Worm (Caenorhabditis elegans) whole organism, L1 larva: ENCODE measurements around the gene slfl-4.
A peak's percentile ranks its signal among the peaks of the same experiment; 100 is the strongest.
"Not testable (repeated sequence)": the region's sequence is repeated elsewhere in the genome, so short reads cannot be mapped to it uniquely, and the experiment has no call there.

Experiments
- C04F5.9 ChIP-seq: sonication (generic microtip); optimal IDR thresholded peaks from 2 replicates; lab custom pipeline; 2016; ENCODE audit warnings: missing genetic modification characterization, missing compliant biosample characterization
- C16A3.4 ChIP-seq: fragments of 150-350 bp; optimal IDR thresholded peaks from 2 replicates; lab custom pipeline; 2014; ENCODE audit warnings: missing biosample characterization, missing genetic modification characterization
- aha-1 ChIP-seq: fragments of 150-350 bp; optimal IDR thresholded peaks from 2 replicates; lab custom pipeline; 2014; ENCODE audit warnings: missing biosample characterization, missing genetic modification characterization
- ceh-90 ChIP-seq: sonication (generic microtip); optimal IDR thresholded peaks from 2 replicates; lab custom pipeline; 2016; ENCODE audit warnings: missing genetic modification characterization, missing compliant biosample characterization
- ces-1 ChIP-seq: fragments of 150-350 bp; optimal IDR thresholded peaks from 2 replicates; lab custom pipeline; 2014; ENCODE audit warnings: missing biosample characterization, missing genetic modification reagents, missing genetic modification characterization
- dsc-1 ChIP-seq: sonication (generic microtip); optimal IDR thresholded peaks from 2 replicates; lab custom pipeline; 2016; ENCODE audit warnings: mild to moderate bottlenecking, missing genetic modification characterization, missing compliant biosample characterization
- elt-2 ChIP-seq: sonication (generic microtip); optimal IDR thresholded peaks from 2 replicates; lab custom pipeline; 2016; ENCODE audit warnings: missing genetic modification characterization, mild to moderate bottlenecking, inconsistent platforms, missing compliant biosample characterization, missing genetic modification reagents
- fkh-10 ChIP-seq: sonication (generic microtip); optimal IDR thresholded peaks from 2 replicates; lab custom pipeline; 2017; ENCODE audit warnings: missing biosample characterization, missing genetic modification reagents, missing genetic modification characterization
- fkh-8 ChIP-seq: sonication (generic microtip); optimal IDR thresholded peaks from 2 replicates; lab custom pipeline; 2016; ENCODE audit warnings: mild to moderate bottlenecking, missing genetic modification characterization, missing compliant biosample characterization
- fos-1 ChIP-seq: fragments of 150-350 bp; optimal IDR thresholded peaks from 2 replicates; lab custom pipeline; 2014; ENCODE audit warnings: missing biosample characterization, missing genetic modification characterization
- irx-1 ChIP-seq: sonication (generic microtip); optimal IDR thresholded peaks from 2 replicates; lab custom pipeline; 2016; ENCODE audit warnings: missing genetic modification characterization, missing compliant biosample characterization
- lin-35 ChIP-seq, 2 experiments: fragments of 150-350 bp; optimal IDR thresholded peaks; 2 replicates each; lab custom pipeline; 2014; ENCODE audit warnings: missing biosample characterization in 2 of 2, missing genetic modification characterization in 2 of 2, missing genetic modification reagents in 2 of 2
- lir-3 ChIP-seq: sonication (generic microtip); optimal IDR thresholded peaks from 2 replicates; lab custom pipeline; 2016; ENCODE audit warnings: mild to moderate bottlenecking, missing genetic modification characterization, moderate library complexity, missing compliant biosample characterization; ENCODE audit not compliant: poor library complexity
- lsy-2 ChIP-seq, 2 experiments: fragments of 150-350 bp; optimal IDR thresholded peaks; 2 replicates each; lab custom pipeline; 2014; ENCODE audit warnings: missing biosample characterization in 2 of 2, missing genetic modification characterization in 2 of 2
- mab-9 ChIP-seq: fragments of 200-800 bp; sonication (Bioruptor generic); IDR thresholded peaks from 2 replicates; pipeline ENCODE4 v1.3.6; 2022; ENCODE audit warnings: missing genetic modification reagents, missing genetic modification characterization, missing compliant biosample characterization
- nhr-12 ChIP-seq: sonication (generic microtip); optimal IDR thresholded peaks from 2 replicates; lab custom pipeline; 2017; ENCODE audit warnings: missing biosample characterization, missing genetic modification characterization
- nhr-19 ChIP-seq: fragments of 200-800 bp; sonication (Bioruptor generic); conservative IDR thresholded peaks from 2 replicates; pipeline ENCODE4 v1.3.6; 2022; ENCODE audit warnings: missing genetic modification characterization, missing compliant biosample characterization
- nhr-47 ChIP-seq: sonication (generic microtip); optimal IDR thresholded peaks from 2 replicates; lab custom pipeline; 2016; ENCODE audit warnings: mild to moderate bottlenecking, missing genetic modification characterization, moderate library complexity, missing compliant biosample characterization
- nhr-84 ChIP-seq: sonication (generic microtip); optimal IDR thresholded peaks from 2 replicates; lab custom pipeline; 2017; ENCODE audit warnings: missing biosample characterization, missing genetic modification characterization
- rnt-1 ChIP-seq: sonication (generic microtip); optimal IDR thresholded peaks from 2 replicates; lab custom pipeline; 2016; ENCODE audit warnings: mild to moderate bottlenecking, missing genetic modification characterization, moderate library complexity, missing compliant biosample characterization
- snpc-4 ChIP-seq: fragments of 150-350 bp; optimal IDR thresholded peaks from 2 replicates; lab custom pipeline; 2014; ENCODE audit warnings: missing biosample characterization, missing genetic modification characterization
- sox-4 ChIP-seq: sonication (generic microtip); optimal IDR thresholded peaks from 2 replicates; lab custom pipeline; 2016; ENCODE audit warnings: missing genetic modification characterization, missing compliant biosample characterization
- sup-37 ChIP-seq: fragments of 200-800 bp; sonication (Bioruptor generic); optimal IDR thresholded peaks from 2 replicates; lab custom pipeline; 2018; ENCODE audit warnings: mild to moderate bottlenecking, missing genetic modification characterization, missing compliant biosample characterization
- tlp-1 ChIP-seq: fragments of 150-350 bp; optimal IDR thresholded peaks from 2 replicates; lab custom pipeline; 2014; ENCODE audit warnings: missing biosample characterization, missing genetic modification characterization
- xbp-1 ChIP-seq: sonication (generic microtip); optimal IDR thresholded peaks from 2 replicates; lab custom pipeline; 2016; ENCODE audit warnings: missing genetic modification characterization, missing compliant biosample characterization
- ztf-11 ChIP-seq, 2 experiments: sonication (generic microtip); optimal IDR thresholded peaks; 2 replicates each; lab custom pipeline; 2016 to 2017; ENCODE audit warnings: missing genetic modification characterization in 2 of 2, missing biosample characterization in 1 of 2, missing compliant biosample characterization in 1 of 2

slfl-4 gene

ce11 chrIV:5254678-5255077, 19.7 kb upstream of the slfl-4 start, which contains the start of gene F36H12.10:
Gene F36H12.10 (minus strand): TSS chrIV:5254778.
- TF ChIP-seq fkh-8 (tag; lab: Kevin White, UChicago); mab-9 (GFP tag; lab: Robert Waterston, UW); aha-1 (tag; lab: Kevin White, UChicago): not testable (repeated sequence)

- not testable (repeated sequence) for TF ChIP-seq ces-1; fkh-10 (GFP tag; lab: Kevin White, UChicago); fkh-8 (tag; lab: Kevin White, UChicago)
Measured at ce11 chrIV:5256731-5257130, 17.6 kb upstream of the slfl-4 start, which contains the start of gene F36H12.9. Gene F36H12.9 (plus strand): TSS chrIV:5257031.

DNA sequence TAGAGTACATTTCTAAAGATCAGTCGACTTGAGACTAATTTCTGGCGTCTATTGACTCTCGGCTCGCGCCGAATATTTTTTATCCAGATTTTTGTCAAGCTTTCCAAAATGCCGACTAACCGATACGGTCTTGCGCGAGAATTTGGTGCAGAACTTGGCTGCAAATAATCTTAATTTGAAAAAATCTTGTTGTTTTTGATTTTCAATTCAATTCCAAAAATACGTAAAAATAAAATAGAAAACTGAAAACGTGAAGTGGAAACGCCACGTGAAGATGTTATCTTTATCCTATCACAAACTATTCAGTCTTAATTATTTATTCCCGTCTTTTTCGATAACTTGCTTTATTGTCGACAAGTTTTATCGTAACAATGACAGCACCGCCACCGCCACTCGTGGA, 15.9 kb upstream of the slfl-4 start, which contains the start of gene ttbk-2.1:
Gene ttbk-2.1, plus strand, starts transcription at position 301 of the 400 bp plus-strand sequence.
- not testable (repeated sequence) for TF ChIP-seq snpc-4 (tag; lab: Kevin White, UChicago); rnt-1; sup-37 (GFP tag; lab: Kevin White, UChicago)

- TF ChIP-seq C04F5.9 (tag; lab: Kevin White, UChicago); xbp-1; tlp-1 (tag; lab: Kevin White, UChicago): not testable (repeated sequence)
Measured at ce11 chrIV:5260289-5260688, 14.0 kb upstream of the slfl-4 start, which contains the start of gene msp-19. Gene msp-19 (plus strand): TSS chrIV:5260589.

- TF ChIP-seq nhr-19 (GFP tag; lab: Robert Waterston, UW) = peak; percentile 52
Measured at ce11 chrIV:5261786-5262185, 12.5 kb upstream of the slfl-4 start.

DNA sequence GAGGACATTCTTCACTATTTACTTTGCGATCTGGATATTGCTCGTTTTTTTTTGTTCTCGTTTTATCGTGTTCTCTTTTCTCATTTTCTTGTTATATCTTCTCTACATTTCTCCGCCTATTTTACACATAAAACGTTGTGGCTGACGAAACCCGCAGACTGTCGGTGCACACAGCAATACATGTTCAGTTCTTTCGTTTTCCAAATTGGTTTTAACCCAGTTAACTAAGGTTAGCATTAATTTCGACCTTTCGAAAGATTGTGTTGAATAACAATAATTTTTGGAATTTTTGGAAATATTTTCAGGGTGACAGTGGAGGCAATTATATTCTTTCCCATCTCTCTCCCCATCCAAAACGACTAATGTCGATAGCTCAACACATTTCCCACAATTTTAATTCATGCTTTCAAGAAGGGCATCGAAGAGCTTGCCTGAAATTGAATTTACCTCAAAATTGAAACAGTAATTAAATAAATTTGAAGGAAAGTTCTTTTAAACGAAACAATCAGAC, 9.6 kb upstream of the slfl-4 start:
- TF ChIP-seq snpc-4 (tag; lab: Kevin White, UChicago) = peak; percentile 85
- TF ChIP-seq elt-2 (tag; lab: Kevin White, UChicago) = peak; percentile 1
- peak; percentile 25 for TF ChIP-seq nhr-47 (tag; lab: Kevin White, UChicago)
- peak; percentile 70 for TF ChIP-seq nhr-19 (GFP tag; lab: Robert Waterston, UW)

- TF ChIP-seq sox-4 (tag; lab: Kevin White, UChicago) (no peak), ceh-90 (tag; lab: Kevin White, UChicago) (no peak), lin-35 (GFP tag; optimal IDR thresholded peaks at IDR 0.05; lab: Kevin White, UChicago) (no peak), fkh-8 (tag; lab: Kevin White, UChicago) (no peak), tlp-1 (tag; lab: Kevin White, UChicago) (no peak), irx-1 (tag; lab: Kevin White, UChicago) (no peak), nhr-12 (tag; lab: Kevin White, UChicago) (no peak), lir-3 (tag; lab: Kevin White, UChicago) (no peak), fkh-10 (GFP tag; lab: Kevin White, UChicago) (no peak), ztf-11 (tag; optimal IDR thresholded peaks at IDR 0.05; lab: Kevin White, UChicago) (no peak), fos-1 (no peak), aha-1 (tag; lab: Kevin White, UChicago) (no peak), C16A3.4 (tag; lab: Kevin White, UChicago) (no peak), nhr-84 (tag; lab: Kevin White, UChicago) (no peak), lsy-2 (tag; optimal IDR thresholded peaks at IDR 0.05; lab: Kevin White, UChicago) (no peak), dsc-1 (no peak)
Measured at ce11 chrIV:5266474-5266873, 7.9 kb upstream of the slfl-4 start, which contains the start of gene F36H12.5. Gene F36H12.5 (plus strand): TSS chrIV:5266774.
